Worm (Caenorhabditis elegans): ENCODE results near the gene R10E12.2.

- TF ChIP-seq pha-4 (tag; optimal IDR thresholded peaks at IDR 0.05) (no peak), pat-9 (tag; optimal IDR thresholded peaks at IDR 0.05) (no peak), ama-1 (optimal IDR thresholded peaks at IDR 0.05) (no peak), ceh-24 (tag; optimal IDR thresholded peaks at IDR 0.05) (no peak), rnt-1 (tag; optimal IDR thresholded peaks at IDR 0.05) (no peak), hlh-8 (tag; optimal IDR thresholded peaks at IDR 0.05) (no peak), pag-3 (tag; optimal IDR thresholded peaks at IDR 0.05; ENCODE audit: borderline replicate concordance) (no peak), pha-2 (tag; optimal IDR thresholded peaks at IDR 0.05) (no peak), ceh-31 (tag; optimal IDR thresholded peaks at IDR 0.05) (no peak), sox-2 (GFP tag; IDR thresholded peaks at IDR 0.05) (no peak)
Observed at ce11 chrIII:9982119-9982642, 8.5 kb upstream of the R10E12.2 start.

All from whole organism, late embryonic.